Fruit fly (Drosophila melanogaster) whole organism, embryonic: ENCODE measurements around the gene CG14245.

Source experiments
- Ada2b ChIP-seq: fragments of 200-800 bp; sonication (Bioruptor generic); IDR thresholded peaks from 2 replicates; pipeline ENCODE4 v1.3.6; 2022; ENCODE audit warnings: missing biosample characterization, missing genetic modification characterization
- Adf1 ChIP-seq: fragments of 200-800 bp; sonication (Bioruptor generic); IDR thresholded peaks from 2 replicates; pipeline ENCODE4 v1.3.6; 2022; ENCODE audit warnings: missing biosample characterization, missing genetic modification characterization
- Atf-2 ChIP-seq: fragments of 200-800 bp; sonication (Bioruptor generic); optimal IDR thresholded peaks from 2 replicates; lab custom pipeline; 2016; ENCODE audit warnings: missing biosample characterization, missing genetic modification characterization
- Atf6 ChIP-seq: fragments of 200-800 bp; sonication (Bioruptor generic); IDR thresholded peaks from 2 replicates; pipeline ENCODE4 v1.3.6; 2022; ENCODE audit warnings: missing biosample characterization, missing genetic modification characterization
- B-H1 ChIP-seq: fragments of 200-800 bp; sonication (Bioruptor generic); IDR thresholded peaks from 3 replicates; pipeline ENCODE4 v1.3.6; 2022; ENCODE audit warnings: missing biosample characterization, missing genetic modification characterization
- CG1024 ChIP-seq: fragments of 200-800 bp; sonication (Bioruptor generic); IDR thresholded peaks from 2 replicates; pipeline ENCODE4 v1.3.6; 2022; ENCODE audit warnings: missing biosample characterization, missing genetic modification characterization
- CG11093 ChIP-seq: fragments of 200-800 bp; sonication (Bioruptor generic); IDR thresholded peaks from 3 replicates; pipeline ENCODE4 v1.3.6; 2022; ENCODE audit warnings: missing biosample characterization, missing genetic modification characterization
- CG11504 ChIP-seq: fragments of 200-800 bp; sonication (Bioruptor generic); optimal IDR thresholded peaks from 3 replicates; lab custom pipeline; 2019; ENCODE audit warnings: missing biosample characterization, mild to moderate bottlenecking, missing genetic modification characterization, moderate library complexity
- CG11723 ChIP-seq: fragments of 200-800 bp; sonication (Bioruptor generic); optimal IDR thresholded peaks from 2 replicates; lab custom pipeline; 2017; ENCODE audit warnings: missing biosample characterization, mild to moderate bottlenecking, missing genetic modification characterization
- CG12219 ChIP-seq: fragments of 200-800 bp; sonication (Bioruptor generic); optimal IDR thresholded peaks from 3 replicates; lab custom pipeline; 2018; ENCODE audit warnings: missing biosample characterization, mild to moderate bottlenecking, missing genetic modification characterization
- CG12744 ChIP-seq: fragments of 200-800 bp; sonication (Bioruptor generic); optimal IDR thresholded peaks from 2 replicates; lab custom pipeline; 2016; ENCODE audit warnings: missing biosample characterization, missing genetic modification characterization
- CG1602 ChIP-seq: fragments of 200-800 bp; sonication (Bioruptor generic); optimal IDR thresholded peaks from 3 replicates; lab custom pipeline; 2016; ENCODE audit warnings: missing biosample characterization, missing genetic modification characterization
- CG1647 ChIP-seq: fragments of 200-800 bp; sonication (Bioruptor generic); optimal IDR thresholded peaks from 3 replicates; lab custom pipeline; 2016; ENCODE audit warnings: missing biosample characterization, missing genetic modification characterization
- CG31388 ChIP-seq: fragments of 200-800 bp; sonication (Bioruptor generic); optimal IDR thresholded peaks from 2 replicates; lab custom pipeline; 2016; ENCODE audit warnings: missing biosample characterization, missing genetic modification characterization
- CG32532 ChIP-seq: fragments of 200-800 bp; sonication (Bioruptor generic); IDR thresholded peaks from 2 replicates; pipeline ENCODE4 v1.3.6; 2022; ENCODE audit warnings: missing biosample characterization, missing genetic modification characterization
- CG3281 ChIP-seq: fragments of 200-800 bp; sonication (Bioruptor generic); optimal IDR thresholded peaks from 3 replicates; lab custom pipeline; 2017; ENCODE audit warnings: missing biosample characterization, mild to moderate bottlenecking, missing genetic modification characterization
- CG33213 ChIP-seq: fragments of 200-800 bp; sonication (Bioruptor generic); optimal IDR thresholded peaks from 3 replicates; lab custom pipeline; 2016; ENCODE audit warnings: missing biosample characterization, missing genetic modification characterization
- CG43689 ChIP-seq: fragments of 200-800 bp; sonication (Bioruptor generic); IDR thresholded peaks from 2 replicates; pipeline ENCODE4 v1.3.6; 2022; ENCODE audit warnings: missing biosample characterization, missing genetic modification characterization
- CG5953 ChIP-seq: fragments of 200-800 bp; sonication (Bioruptor generic); IDR thresholded peaks from 2 replicates; pipeline ENCODE4 v1.3.6; 2022; ENCODE audit warnings: missing biosample characterization, missing genetic modification characterization
- CG7271 ChIP-seq: fragments of 200-800 bp; sonication (Bioruptor generic); optimal IDR thresholded peaks from 2 replicates; lab custom pipeline; 2018; ENCODE audit warnings: missing biosample characterization, mild to moderate bottlenecking, missing genetic modification characterization, moderate library complexity
- CG7963 ChIP-seq: fragments of 200-800 bp; sonication (Bioruptor generic); IDR thresholded peaks from 3 replicates; pipeline ENCODE4 v1.3.6; 2022; ENCODE audit warnings: missing biosample characterization, missing genetic modification characterization; ENCODE audit not compliant: partially characterized antibody
- CG8089 ChIP-seq: fragments of 200-800 bp; sonication (Bioruptor generic); optimal IDR thresholded peaks from 3 replicates; lab custom pipeline; 2016; ENCODE audit warnings: missing biosample characterization, missing genetic modification characterization
- Chrac-16 ChIP-seq: fragments of 200-800 bp; sonication (Bioruptor generic); optimal IDR thresholded peaks from 3 replicates; lab custom pipeline; 2016; ENCODE audit warnings: missing biosample characterization, missing genetic modification characterization
- CkIIα-i1 ChIP-seq: fragments of 200-800 bp; sonication (Bioruptor generic); IDR thresholded peaks from 2 replicates; pipeline ENCODE4 v1.3.6; 2022; ENCODE audit warnings: missing biosample characterization, missing genetic modification characterization
- Hr78 ChIP-seq, 2 experiments: fragments of 200-800 bp in 1 of 2; fragments of >200 bp in 1 of 2; sonication (Bioruptor generic) in 1 of 2; optimal IDR thresholded peaks; 2 replicates each; lab custom pipeline; 2017 to 2019; ENCODE audit warnings: missing biosample characterization in 2 of 2, missing genetic modification characterization in 2 of 2, mild to moderate bottlenecking in 1 of 2, moderate library complexity in 1 of 2
- NC2α ChIP-seq: fragments of 200-800 bp; sonication (Bioruptor generic); optimal IDR thresholded peaks from 2 replicates; lab custom pipeline; 2016; ENCODE audit warnings: missing biosample characterization, missing genetic modification characterization
- Oli ChIP-seq: fragments of 200-800 bp; sonication (Bioruptor generic); optimal IDR thresholded peaks from 2 replicates; lab custom pipeline; 2018; ENCODE audit warnings: missing biosample characterization, mild to moderate bottlenecking, missing genetic modification characterization, moderate library complexity
- Opbp ChIP-seq: fragments of 200-800 bp; sonication (Bioruptor generic); IDR thresholded peaks from 3 replicates; pipeline ENCODE4 v1.3.6; 2022; ENCODE audit warnings: missing biosample characterization, missing genetic modification characterization; ENCODE audit not compliant: partially characterized antibody
- Ravus ChIP-seq: fragments of 200-800 bp; sonication (Bioruptor generic); IDR thresholded peaks from 2 replicates; pipeline ENCODE4 v1.3.6; 2022; ENCODE audit warnings: missing biosample characterization, missing genetic modification characterization
- Six4 ChIP-seq: fragments of 200-800 bp; sonication (Bioruptor generic); optimal IDR thresholded peaks from 2 replicates; lab custom pipeline; 2016; ENCODE audit warnings: missing biosample characterization, missing genetic modification characterization
- Sry-δ ChIP-seq: fragments of 200-800 bp; sonication (Bioruptor generic); optimal IDR thresholded peaks from 2 replicates; lab custom pipeline; 2016; ENCODE audit warnings: missing biosample characterization, missing genetic modification characterization
- Stat92E ChIP-seq, 3 experiments: fragments of >200 bp in 2 of 3; fragments of 200-800 bp in 1 of 3; sonication (Bioruptor generic) in 1 of 3; optimal IDR thresholded peaks; 2 replicates each; lab custom pipeline; 2017 to 2019; ENCODE audit warnings: missing biosample characterization in 3 of 3, missing genetic modification characterization in 3 of 3, mild to moderate bottlenecking in 1 of 3, moderate library complexity in 1 of 3
- Xrp1 ChIP-seq: fragments of 200-800 bp; sonication (Bioruptor generic); IDR thresholded peaks from 2 replicates; pipeline ENCODE4 v1.3.6; 2022; ENCODE audit warnings: missing biosample characterization, missing genetic modification characterization
- aop ChIP-seq: fragments of 200-800 bp; sonication (Bioruptor generic); IDR thresholded peaks from 2 replicates; pipeline ENCODE4 v1.3.6; 2022; ENCODE audit warnings: missing biosample characterization, missing genetic modification characterization
- chif ChIP-seq, 2 experiments: fragments of 200-800 bp; sonication (Bioruptor generic); optimal IDR thresholded peaks; 3 replicates each; lab custom pipeline; 2016; ENCODE audit warnings: missing biosample characterization in 2 of 2, missing genetic modification characterization in 2 of 2
- crc ChIP-seq: fragments of 200-800 bp; sonication (Bioruptor generic); optimal IDR thresholded peaks from 2 replicates; lab custom pipeline; 2016; ENCODE audit warnings: missing biosample characterization, missing genetic modification characterization
- danr ChIP-seq: fragments of 200-800 bp; sonication (Bioruptor generic); IDR thresholded peaks from 2 replicates; pipeline ENCODE4 v1.3.6; 2022; ENCODE audit warnings: missing biosample characterization, missing genetic modification characterization
- dati ChIP-seq: fragments of 200-800 bp; sonication (Bioruptor generic); IDR thresholded peaks from 2 replicates; pipeline ENCODE4 v1.3.6; 2022; ENCODE audit warnings: missing biosample characterization, missing genetic modification characterization
- eve ChIP-seq, 2 experiments: fragments of >200 bp; optimal IDR thresholded peaks; 2 replicates each; lab custom pipeline; 2017; ENCODE audit warnings: missing biosample characterization in 2 of 2, missing genetic modification characterization in 2 of 2
- jumu ChIP-seq: fragments of 200-800 bp; sonication (Bioruptor generic); optimal IDR thresholded peaks from 3 replicates; lab custom pipeline; 2016; ENCODE audit warnings: missing biosample characterization, missing genetic modification characterization
- ken ChIP-seq: fragments of 200-800 bp; sonication (Bioruptor generic); IDR thresholded peaks from 3 replicates; pipeline ENCODE4 v1.3.6; 2022; ENCODE audit warnings: missing biosample characterization, missing genetic modification characterization
- lilli ChIP-seq: fragments of 200-800 bp; sonication (Bioruptor generic); optimal IDR thresholded peaks from 3 replicates; lab custom pipeline; 2016; ENCODE audit warnings: missing biosample characterization, missing genetic modification characterization
- nau ChIP-seq: fragments of 200-800 bp; sonication (Bioruptor generic); optimal IDR thresholded peaks from 3 replicates; lab custom pipeline; 2017; ENCODE audit warnings: missing biosample characterization, mild to moderate bottlenecking, missing genetic modification characterization, missing genetic modification reagents
- nerfin-2 ChIP-seq: fragments of 200-800 bp; sonication (Bioruptor generic); IDR thresholded peaks from 2 replicates; pipeline ENCODE4 v1.3.6; 2022; ENCODE audit warnings: missing biosample characterization, missing genetic modification characterization; ENCODE audit not compliant: partially characterized antibody
- p53 ChIP-seq: fragments of 200-800 bp; sonication (Bioruptor generic); optimal IDR thresholded peaks from 2 replicates; lab custom pipeline; 2016; ENCODE audit warnings: missing biosample characterization, missing genetic modification characterization
- pnt ChIP-seq: fragments of 200-800 bp; sonication (Bioruptor generic); optimal IDR thresholded peaks from 3 replicates; lab custom pipeline; 2016; ENCODE audit warnings: missing biosample characterization, missing genetic modification characterization
- ranshi ChIP-seq: fragments of 200-800 bp; sonication (Bioruptor generic); IDR thresholded peaks from 2 replicates; pipeline ENCODE4 v1.3.6; 2022; ENCODE audit warnings: missing biosample characterization, missing genetic modification characterization
- sima ChIP-seq: fragments of 200-800 bp; sonication (Bioruptor generic); optimal IDR thresholded peaks from 2 replicates; lab custom pipeline; 2016; ENCODE audit warnings: missing biosample characterization, missing genetic modification characterization
- tll ChIP-seq, 2 experiments: fragments of 200-800 bp in 1 of 2; fragments of >200 bp in 1 of 2; sonication (Bioruptor generic) in 1 of 2; optimal IDR thresholded peaks; 2 replicates each; lab custom pipeline; 2017 to 2019; ENCODE audit warnings: missing biosample characterization in 2 of 2, missing genetic modification characterization in 2 of 2, mild to moderate bottlenecking in 1 of 2, moderate library complexity in 1 of 2
- twi ChIP-seq: fragments of 200-800 bp; optimal IDR thresholded peaks from 2 replicates; lab custom pipeline; 2019; ENCODE audit warnings: missing biosample characterization, mild to moderate bottlenecking, missing genetic modification characterization, moderate library complexity
- wdn ChIP-seq: fragments of 200-800 bp; sonication (Bioruptor generic); IDR thresholded peaks from 2 replicates; pipeline ENCODE4 v1.3.6; 2022; ENCODE audit warnings: missing biosample characterization, missing genetic modification characterization
- wor ChIP-seq: fragments of 200-800 bp; sonication (Bioruptor generic); IDR thresholded peaks from 2 replicates; pipeline ENCODE4 v1.3.6; 2022; ENCODE audit warnings: missing biosample characterization, missing genetic modification characterization
- zfh2 ChIP-seq: fragments of 200-800 bp; sonication (Bioruptor generic); optimal IDR thresholded peaks from 2 replicates; lab custom pipeline; 2016; ENCODE audit warnings: missing biosample characterization, missing genetic modification characterization

Gene CG14245

dm6 chr3R:26690197-26690596 lies 38.3 kb upstream of the CG14245 start (continued):
- no peak for TF ChIP-seq CG12219 (GFP tag; lab: Kevin White, UChicago)
- TF ChIP-seq nerfin-2 (GFP tag; lab: Robert Waterston, UW) = no peak
- TF ChIP-seq wor (GFP tag; lab: Robert Waterston, UW) = no peak
- no peak for TF ChIP-seq Atf-2 (GFP tag; lab: Kevin White, UChicago)
- TF ChIP-seq ranshi = no peak
- TF ChIP-seq CG11093 (GFP tag; lab: Robert Waterston, UW) = no peak
- TF ChIP-seq CG7271 (tag; lab: Kevin White, UChicago) = no peak
- TF ChIP-seq Stat92E (GFP tag; optimal IDR thresholded peaks at IDR 0.05; lab: Kevin White, UChicago) = no peak
- no peak for TF ChIP-seq twi (tag; lab: Kevin White, UChicago)
- TF ChIP-seq Ravus = no peak
- TF ChIP-seq Ada2b = 0 out of 2 replicates have a peak, but pooled peaks have one; percentile 19
- no peak for TF ChIP-seq Adf1 (GFP tag; lab: Robert Waterston, UW)
- no peak for TF ChIP-seq CG43689
- TF ChIP-seq CG1602 (GFP tag; lab: Kevin White, UChicago) = no peak
- TF ChIP-seq nau (GFP tag; lab: Kevin White, UChicago) = no peak
- no peak for TF ChIP-seq tll (GFP tag; optimal IDR thresholded peaks at IDR 0.05; lab: Kevin White, UChicago)
- TF ChIP-seq CG7963 = no peak
- no peak for TF ChIP-seq jumu (GFP tag; lab: Kevin White, UChicago)
- TF ChIP-seq sima (GFP tag; lab: Kevin White, UChicago) = no peak
- no peak for TF ChIP-seq CG12744
- no peak for TF ChIP-seq Xrp1 (GFP tag; lab: Robert Waterston, UW)
- no peak for TF ChIP-seq Atf6 (GFP tag; lab: Robert Waterston, UW)
- no peak for TF ChIP-seq CG1024
- no peak for TF ChIP-seq Opbp
- no peak for TF ChIP-seq aop (GFP tag; lab: Robert Waterston, UW)
- no peak for TF ChIP-seq CG11723 (GFP tag; lab: Kevin White, UChicago)
- TF ChIP-seq B-H1 (GFP tag; lab: Robert Waterston, UW) = no peak
- TF ChIP-seq Sry-δ (GFP tag; lab: Kevin White, UChicago) = no peak
- TF ChIP-seq Oli = no peak
- no peak for TF ChIP-seq lilli (GFP tag; lab: Kevin White, UChicago)
- TF ChIP-seq CG32532 (GFP tag; lab: Robert Waterston, UW) = peak; percentile 41; the same call in 1 of the 2 replicates
- peak; percentile 34 for TF ChIP-seq CG11504 (tag; lab: Kevin White, UChicago)
- TF ChIP-seq Chrac-16 (GFP tag; lab: Kevin White, UChicago) = no peak
- TF ChIP-seq CkIIα-i1 = no peak
- TF ChIP-seq pnt (GFP tag; lab: Kevin White, UChicago) = no peak
- no peak for TF ChIP-seq ken (GFP tag; lab: Robert Waterston, UW)
- no peak for TF ChIP-seq NC2α (GFP tag; lab: Kevin White, UChicago)
- TF ChIP-seq chif (GFP tag; optimal IDR thresholded peaks at IDR 0.05; lab: Kevin White, UChicago) = no peak
- TF ChIP-seq dati (GFP tag; lab: Robert Waterston, UW) = no peak
- no peak for TF ChIP-seq CG1647 (GFP tag; lab: Kevin White, UChicago)
- no peak for TF ChIP-seq CG31388
- TF ChIP-seq CG5953 (GFP tag; lab: Robert Waterston, UW) = no peak
- TF ChIP-seq Hr78 (GFP tag; optimal IDR thresholded peaks at IDR 0.05; lab: Kevin White, UChicago) = no peak
- no peak for TF ChIP-seq CG33213 (GFP tag; lab: Kevin White, UChicago)
- no peak for TF ChIP-seq eve (GFP tag; optimal IDR thresholded peaks at IDR 0.05; lab: Kevin White, UChicago)
- no peak for TF ChIP-seq danr (GFP tag; lab: Robert Waterston, UW)
- no peak for TF ChIP-seq wdn (GFP tag; lab: Robert Waterston, UW)
- TF ChIP-seq CG8089 = no peak
- peak; percentile 0 for TF ChIP-seq zfh2 (GFP tag; lab: Kevin White, UChicago)
- no peak for TF ChIP-seq crc (GFP tag; lab: Kevin White, UChicago)
- no peak for TF ChIP-seq CG3281 (GFP tag; lab: Kevin White, UChicago)
- no peak for TF ChIP-seq Six4 (GFP tag; lab: Kevin White, UChicago)
- no peak for TF ChIP-seq p53 (GFP tag; lab: Kevin White, UChicago)
